Worm (Caenorhabditis elegans) whole organism, late embryonic: Measurements from ENCODE around the gene srh-281.

Experiments used
- nhr-11 ChIP-seq: fragments of 150-350 bp; optimal IDR thresholded peaks from 2 replicates; lab custom pipeline; 2014; ENCODE audit warnings: missing biosample characterization, missing genetic modification characterization
- pha-4 ChIP-seq: fragments of 150-350 bp; optimal IDR thresholded peaks from 2 replicates; lab custom pipeline; 2018; ENCODE audit warnings: missing biosample characterization, missing genetic modification reagents, missing genetic modification characterization

- no peak for TF ChIP-seq nhr-11 (tag; lab: Kevin White, UChicago)
- TF ChIP-seq pha-4: no peak
Observed at ce11 chrV:16155111-16155510, 35.5 kb upstream of the srh-281 start, which contains the start of gene str-97.
